Fruit fly (Drosophila melanogaster) whole organism, embryonic: Measurements from ENCODE around the gene aop.
A peak's percentile ranks its signal among the peaks of the same experiment; 100 is the strongest.

ENCODE experiments used
- Bgb ChIP-seq: fragments of 200-800 bp; sonication (Bioruptor generic); IDR thresholded peaks from 2 replicates; pipeline ENCODE4 v1.3.6; 2022; ENCODE audit warnings: missing biosample characterization, missing genetic modification characterization; ENCODE audit not compliant: partially characterized antibody
- CG10209 ChIP-seq: fragments of 200-800 bp; sonication (Bioruptor generic); optimal IDR thresholded peaks from 3 replicates; lab custom pipeline; 2017; ENCODE audit warnings: missing biosample characterization, mild to moderate bottlenecking, missing genetic modification characterization, missing genetic modification reagents
- CG10366 ChIP-seq: fragments of 200-800 bp; sonication (Bioruptor generic); IDR thresholded peaks from 2 replicates; pipeline ENCODE4 v1.3.6; 2022; ENCODE audit warnings: missing biosample characterization, missing genetic modification characterization
- CG11398 ChIP-seq: fragments of 200-800 bp; sonication (Bioruptor generic); optimal IDR thresholded peaks from 2 replicates; lab custom pipeline; 2016; ENCODE audit warnings: missing biosample characterization, missing genetic modification characterization
- CG11696 ChIP-seq: fragments of 200-800 bp; sonication (Bioruptor generic); IDR thresholded peaks from 2 replicates; pipeline ENCODE4 v1.3.6; 2022; ENCODE audit warnings: missing biosample characterization, missing genetic modification characterization
- CG13296 ChIP-seq: fragments of 200-800 bp; sonication (Bioruptor generic); optimal IDR thresholded peaks from 3 replicates; lab custom pipeline; 2018; ENCODE audit warnings: missing biosample characterization, mild to moderate bottlenecking, missing genetic modification characterization
- CG13624 ChIP-seq: fragments of 200-800 bp; sonication (Bioruptor generic); optimal IDR thresholded peaks from 2 replicates; lab custom pipeline; 2016; ENCODE audit warnings: missing biosample characterization, missing genetic modification characterization
- CG1602 ChIP-seq: fragments of 200-800 bp; sonication (Bioruptor generic); optimal IDR thresholded peaks from 3 replicates; lab custom pipeline; 2016; ENCODE audit warnings: missing biosample characterization, missing genetic modification characterization
- CG17612 ChIP-seq: fragments of 200-800 bp; sonication (Bioruptor generic); IDR thresholded peaks from 2 replicates; pipeline ENCODE4 v1.3.6; 2022; ENCODE audit warnings: missing biosample characterization, missing genetic modification characterization
- CG2116 ChIP-seq: fragments of 200-800 bp; sonication (Bioruptor generic); optimal IDR thresholded peaks from 3 replicates; lab custom pipeline; 2018; ENCODE audit warnings: missing biosample characterization, mild to moderate bottlenecking, missing genetic modification characterization
- CG2889 ChIP-seq: fragments of 200-800 bp; sonication (Bioruptor generic); IDR thresholded peaks from 3 replicates; pipeline ENCODE4 v1.3.6; 2022; ENCODE audit warnings: missing biosample characterization, missing genetic modification characterization
- CG33213 ChIP-seq: fragments of 200-800 bp; sonication (Bioruptor generic); optimal IDR thresholded peaks from 3 replicates; lab custom pipeline; 2016; ENCODE audit warnings: missing biosample characterization, missing genetic modification characterization
- CG4360 ChIP-seq: fragments of 200-800 bp; sonication (Bioruptor generic); IDR thresholded peaks from 2 replicates; pipeline ENCODE4 v1.3.6; 2022; ENCODE audit warnings: missing biosample characterization, missing genetic modification characterization
- CG5180 ChIP-seq: fragments of 200-800 bp; sonication (Bioruptor generic); optimal IDR thresholded peaks from 3 replicates; lab custom pipeline; 2017; ENCODE audit warnings: missing biosample characterization, missing genetic modification characterization, mild to moderate bottlenecking, moderate library complexity, missing genetic modification reagents
- CG5245 ChIP-seq: fragments of 200-800 bp; sonication (Bioruptor generic); optimal IDR thresholded peaks from 3 replicates; lab custom pipeline; 2016; ENCODE audit warnings: missing biosample characterization, missing genetic modification characterization
- CG6175 ChIP-seq: fragments of 200-800 bp; sonication (Bioruptor generic); IDR thresholded peaks from 3 replicates; pipeline ENCODE4 v1.3.6; 2022; ENCODE audit warnings: missing biosample characterization, missing genetic modification characterization
- CG9437 ChIP-seq: fragments of 200-800 bp; sonication (Bioruptor generic); optimal IDR thresholded peaks from 2 replicates; lab custom pipeline; 2018; ENCODE audit warnings: missing biosample characterization, mild to moderate bottlenecking, missing genetic modification characterization
- CG9817 ChIP-seq: fragments of 200-800 bp; sonication (Bioruptor generic); optimal IDR thresholded peaks from 2 replicates; lab custom pipeline; 2018; ENCODE audit warnings: missing biosample characterization, mild to moderate bottlenecking, missing genetic modification characterization, moderate library complexity
- Dbx ChIP-seq: fragments of 200-800 bp; sonication (Bioruptor generic); IDR thresholded peaks from 3 replicates; pipeline ENCODE4 v1.3.6; 2022; ENCODE audit warnings: missing biosample characterization, missing genetic modification characterization
- ERR ChIP-seq: fragments of 200-800 bp; sonication (Bioruptor generic); optimal IDR thresholded peaks from 2 replicates; lab custom pipeline; 2016; ENCODE audit warnings: missing biosample characterization, missing genetic modification characterization
- Ets65A ChIP-seq: fragments of 200-800 bp; sonication (Bioruptor generic); peaks from one replicate; lab custom pipeline; 2016; ENCODE audit warnings: missing biosample characterization, missing genetic modification characterization
- HLH4C ChIP-seq: fragments of 200-800 bp; sonication (Bioruptor generic); IDR thresholded peaks from 3 replicates; pipeline ENCODE4 v1.3.6; 2022; ENCODE audit warnings: missing biosample characterization, missing genetic modification characterization; ENCODE audit not compliant: partially characterized antibody
- Med ChIP-seq: fragments of 200-800 bp; sonication (Bioruptor generic); peaks from one replicate; lab custom pipeline; 2016; ENCODE audit warnings: missing biosample characterization, missing genetic modification characterization, mild to moderate bottlenecking, inconsistent platforms, moderate library complexity
- Nf-YB ChIP-seq: fragments of 200-800 bp; sonication (Bioruptor generic); optimal IDR thresholded peaks from 3 replicates; lab custom pipeline; 2019; ENCODE audit warnings: missing biosample characterization, mild to moderate bottlenecking, missing genetic modification characterization, moderate library complexity
- Oaz ChIP-seq: fragments of 200-800 bp; sonication (Bioruptor generic); IDR thresholded peaks from 2 replicates; pipeline ENCODE4 v1.3.6; 2022; ENCODE audit warnings: missing biosample characterization, missing genetic modification characterization
- Opbp ChIP-seq: fragments of 200-800 bp; sonication (Bioruptor generic); IDR thresholded peaks from 3 replicates; pipeline ENCODE4 v1.3.6; 2022; ENCODE audit warnings: missing biosample characterization, missing genetic modification characterization; ENCODE audit not compliant: partially characterized antibody
- Poxn ChIP-seq: fragments of 200-800 bp; sonication (Bioruptor generic); IDR thresholded peaks from 2 replicates; pipeline ENCODE4 v1.3.6; 2022; ENCODE audit warnings: missing biosample characterization, missing genetic modification characterization
- Sin3A ChIP-seq: fragments of >200 bp; optimal IDR thresholded peaks from 2 replicates; lab custom pipeline; 2018
- abd-A ChIP-seq: fragments of 200-800 bp; sonication (Bioruptor generic); optimal IDR thresholded peaks from 3 replicates; lab custom pipeline; 2019; ENCODE audit warnings: missing biosample characterization, mild to moderate bottlenecking, missing genetic modification characterization, moderate library complexity
- dimm ChIP-seq: fragments of 200-800 bp; sonication (Bioruptor generic); IDR thresholded peaks from 2 replicates; pipeline ENCODE4 v1.3.6; 2022; ENCODE audit warnings: missing biosample characterization, missing genetic modification characterization
- esg ChIP-seq: fragments of 200-800 bp; sonication (Bioruptor generic); conservative IDR thresholded peaks from 2 replicates; pipeline ENCODE4 v1.3.6; 2022; ENCODE audit warnings: missing biosample characterization, missing genetic modification characterization
- eve ChIP-seq, 2 experiments: fragments of >200 bp; optimal IDR thresholded peaks; 2 replicates each; lab custom pipeline; 2017; ENCODE audit warnings: missing biosample characterization in 2 of 2, missing genetic modification characterization in 2 of 2
- fd102C ChIP-seq: fragments of 200-800 bp; sonication (Bioruptor generic); optimal IDR thresholded peaks from 2 replicates; lab custom pipeline; 2018; ENCODE audit warnings: missing biosample characterization, mild to moderate bottlenecking, missing genetic modification characterization, moderate library complexity
- fd3F ChIP-seq: fragments of 200-800 bp; sonication (Bioruptor generic); optimal IDR thresholded peaks from 2 replicates; lab custom pipeline; 2018; ENCODE audit warnings: missing biosample characterization, mild to moderate bottlenecking, missing genetic modification characterization, moderate library complexity
- gcm ChIP-seq: fragments of 200-800 bp; sonication (Bioruptor generic); optimal IDR thresholded peaks from 2 replicates; lab custom pipeline; 2019; ENCODE audit warnings: missing biosample characterization, mild to moderate bottlenecking, missing genetic modification characterization, moderate library complexity
- gfzf ChIP-seq: fragments of 200-800 bp; sonication (Bioruptor generic); optimal IDR thresholded peaks from 2 replicates; lab custom pipeline; 2016; ENCODE audit warnings: missing biosample characterization, mild to moderate bottlenecking, missing genetic modification characterization, moderate library complexity
- grau ChIP-seq: fragments of 200-800 bp; optimal IDR thresholded peaks from 3 replicates; lab custom pipeline; 2019; ENCODE audit warnings: missing biosample characterization, mild to moderate bottlenecking, missing genetic modification characterization, moderate library complexity
- gsb ChIP-seq: fragments of 200-800 bp; sonication (Bioruptor generic); IDR thresholded peaks from 2 replicates; pipeline ENCODE4 v1.3.6; 2022; ENCODE audit warnings: missing biosample characterization, missing genetic modification characterization
- inv ChIP-seq: fragments of 200-800 bp; sonication (Bioruptor generic); IDR thresholded peaks from 2 replicates; pipeline ENCODE4 v1.3.6; 2022; ENCODE audit warnings: missing biosample characterization, missing genetic modification characterization; ENCODE audit not compliant: partially characterized antibody
- kay ChIP-seq: fragments of 200-800 bp; sonication (Bioruptor generic); optimal IDR thresholded peaks from 2 replicates; lab custom pipeline; 2016; ENCODE audit warnings: missing biosample characterization, missing genetic modification characterization
- lbe ChIP-seq: fragments of 200-800 bp; sonication (Bioruptor generic); optimal IDR thresholded peaks from 2 replicates; lab custom pipeline; 2016; ENCODE audit warnings: missing biosample characterization, mild to moderate bottlenecking, missing genetic modification characterization
- lmd ChIP-seq: fragments of 200-800 bp; sonication (Bioruptor generic); IDR thresholded peaks from 2 replicates; pipeline ENCODE4 v1.3.6; 2022; ENCODE audit warnings: missing biosample characterization, missing genetic modification characterization
- nau ChIP-seq: fragments of 200-800 bp; sonication (Bioruptor generic); optimal IDR thresholded peaks from 3 replicates; lab custom pipeline; 2017; ENCODE audit warnings: missing biosample characterization, mild to moderate bottlenecking, missing genetic modification characterization, missing genetic modification reagents
- otp ChIP-seq: fragments of 200-800 bp; sonication (Bioruptor generic); IDR thresholded peaks from 3 replicates; pipeline ENCODE4, ENCODE4 v1.3.6; 2022; ENCODE audit warnings: missing biosample characterization, missing genetic modification characterization
- pho ChIP-seq: fragments of 200-800 bp; sonication (Bioruptor generic); optimal IDR thresholded peaks from 2 replicates; lab custom pipeline; 2016; ENCODE audit warnings: missing biosample characterization, missing genetic modification characterization
- pita ChIP-seq: fragments of 200-800 bp; sonication (Bioruptor generic); optimal IDR thresholded peaks from 2 replicates; lab custom pipeline; 2017; ENCODE audit warnings: missing biosample characterization, mild to moderate bottlenecking, missing genetic modification characterization
- pros ChIP-seq: fragments of 200-800 bp; sonication (Bioruptor generic); optimal IDR thresholded peaks from 3 replicates; lab custom pipeline; 2019; ENCODE audit warnings: missing biosample characterization, mild to moderate bottlenecking, missing genetic modification characterization, moderate library complexity
- pzg ChIP-seq: fragments of 200-800 bp; sonication (Bioruptor generic); optimal IDR thresholded peaks from 3 replicates; lab custom pipeline; 2018; ENCODE audit warnings: missing biosample characterization, mild to moderate bottlenecking, missing genetic modification characterization, moderate library complexity
- ro ChIP-seq: fragments of 200-800 bp; sonication (Bioruptor generic); IDR thresholded peaks from 2 replicates; pipeline ENCODE4 v1.3.6; 2022; ENCODE audit warnings: missing biosample characterization, missing genetic modification characterization
- stc ChIP-seq: fragments of 200-800 bp; sonication (Bioruptor generic); IDR thresholded peaks from 2 replicates; pipeline ENCODE4 v1.3.6; 2022; ENCODE audit warnings: missing biosample characterization, missing genetic modification characterization
- unc-4 ChIP-seq: fragments of 200-800 bp; sonication (Bioruptor generic); IDR thresholded peaks from 2 replicates; pipeline ENCODE4 v1.3.6; 2022; ENCODE audit warnings: missing biosample characterization, missing genetic modification characterization; ENCODE audit not compliant: partially characterized antibody
- wdn ChIP-seq: fragments of 200-800 bp; sonication (Bioruptor generic); IDR thresholded peaks from 2 replicates; pipeline ENCODE4 v1.3.6; 2022; ENCODE audit warnings: missing biosample characterization, missing genetic modification characterization

aop gene

DNA sequence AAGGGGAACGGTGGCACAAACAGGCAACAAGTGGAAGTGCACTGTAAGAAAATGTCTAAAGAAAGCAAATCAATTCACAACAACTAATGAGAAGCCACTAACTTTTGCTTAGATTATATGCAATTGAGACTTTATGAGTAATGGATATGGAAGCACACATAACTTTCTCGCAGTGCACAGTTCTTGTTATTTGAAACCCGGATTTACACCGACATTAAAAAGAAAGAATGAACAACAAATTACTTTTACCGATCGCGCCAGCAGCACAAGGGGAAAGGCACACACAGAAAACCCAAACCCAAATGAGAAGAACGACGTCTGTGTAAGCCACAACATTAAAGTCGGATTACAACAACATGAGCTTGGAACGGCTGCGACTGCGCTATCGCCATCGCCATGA is 10.5 kb upstream of the aop start (continued):
- no peak for TF ChIP-seq stc (GFP tag; lab: Robert Waterston, UW)
- TF ChIP-seq CG4360 (GFP tag; lab: Robert Waterston, UW): peak; percentile 79
- peak; percentile 74 for TF ChIP-seq gcm (GFP tag; lab: Kevin White, UChicago)
- TF ChIP-seq ERR (GFP tag; lab: Kevin White, UChicago): no peak
- no peak for TF ChIP-seq abd-A (tag; lab: Kevin White, UChicago)
- no peak for TF ChIP-seq Opbp (GFP tag; lab: Robert Waterston, UW)
- TF ChIP-seq grau: peak; percentile 53
- no peak for TF ChIP-seq HLH4C (GFP tag; lab: Robert Waterston, UW)
- no peak for TF ChIP-seq CG13296
- peak; percentile 49; the same call in 1 of the 2 replicates for TF ChIP-seq ro (GFP tag; lab: Robert Waterston, UW)
- peak; percentile 67 for TF ChIP-seq CG10209
- TF ChIP-seq gsb: no peak
- TF ChIP-seq fd102C (GFP tag; lab: Kevin White, UChicago): no peak
- TF ChIP-seq Nf-YB (GFP tag; lab: Kevin White, UChicago): peak; percentile 36
- no peak for TF ChIP-seq CG2889 (GFP tag; lab: Robert Waterston, UW)
- TF ChIP-seq CG10366 (GFP tag; lab: Robert Waterston, UW): peak; percentile 37; the same call in 1 of the 2 replicates
- peak; percentile 92 for TF ChIP-seq Med
- TF ChIP-seq Dbx (GFP tag; lab: Robert Waterston, UW): no peak
- no peak for TF ChIP-seq unc-4 (GFP tag; lab: Robert Waterston, UW)
- peak; percentile 53 for TF ChIP-seq lmd (GFP tag; lab: Robert Waterston, UW)
- TF ChIP-seq CG5180: peak; percentile 11
- TF ChIP-seq CG5245: peak; percentile 65
- peak; percentile 93 for TF ChIP-seq Ets65A (GFP tag; lab: Kevin White, UChicago)
- no peak for TF ChIP-seq Bgb
- no peak for TF ChIP-seq dimm (GFP tag; lab: Robert Waterston, UW)
- peak; percentile 6 for TF ChIP-seq lbe (GFP tag; lab: Kevin White, UChicago)
- no peak for TF ChIP-seq Poxn (GFP tag; lab: Robert Waterston, UW)
- TF ChIP-seq CG1602 (GFP tag; lab: Kevin White, UChicago): peak; percentile 69
- peak; percentile 7 for TF ChIP-seq CG13624 (GFP tag; lab: Kevin White, UChicago)
- TF ChIP-seq pho (GFP tag; lab: Kevin White, UChicago): no peak
- TF ChIP-seq Sin3A (lab: Kevin White, UChicago): no peak
- TF ChIP-seq CG9817: no peak
- TF ChIP-seq CG9437 (GFP tag; lab: Kevin White, UChicago): no peak
- peak; percentile 66 for TF ChIP-seq CG33213 (GFP tag; lab: Kevin White, UChicago)
- TF ChIP-seq CG2116 (GFP tag; lab: Kevin White, UChicago): peak; percentile 21
- no peak for TF ChIP-seq eve (GFP tag; optimal IDR thresholded peaks at IDR 0.05; lab: Kevin White, UChicago)
- no peak for TF ChIP-seq fd3F (GFP tag; lab: Kevin White, UChicago)
- no peak for TF ChIP-seq CG17612 (GFP tag; lab: Robert Waterston, UW)
- TF ChIP-seq CG11696: 0 out of 2 replicates have a peak, but pooled peaks have one; percentile 28
- TF ChIP-seq pita (GFP tag; lab: Kevin White, UChicago): no peak
- peak; percentile 40; the same call in 1 of the 2 replicates for TF ChIP-seq esg (GFP tag; lab: Robert Waterston, UW)
- TF ChIP-seq pzg (GFP tag; lab: Kevin White, UChicago): no peak
- TF ChIP-seq kay (GFP tag; lab: Kevin White, UChicago): peak; percentile 25
- TF ChIP-seq wdn: no peak
- TF ChIP-seq otp (GFP tag; lab: Robert Waterston, UW): peak; percentile 70; the same call in 2 of the 3 replicates
- TF ChIP-seq CG11398: peak; percentile 47
- no peak for TF ChIP-seq Oaz (GFP tag; lab: Robert Waterston, UW)
- TF ChIP-seq inv (GFP tag; lab: Robert Waterston, UW): no peak
- no peak for TF ChIP-seq pros
- no peak for TF ChIP-seq CG6175
- no peak for TF ChIP-seq gfzf (GFP tag; lab: Kevin White, UChicago)
- TF ChIP-seq nau (GFP tag; lab: Kevin White, UChicago): no peak
